Fruit fly (Drosophila melanogaster) whole organism, larva: ENCODE data around the gene kay.

Experiments
- noc ChIP-seq: fragments of 200-800 bp; sonication (Bioruptor generic); optimal IDR thresholded peaks from 3 replicates; lab custom pipeline; 2019; ENCODE audit warnings: missing biosample characterization, mild to moderate bottlenecking, missing genetic modification characterization, moderate library complexity

Gene kay

DNA sequence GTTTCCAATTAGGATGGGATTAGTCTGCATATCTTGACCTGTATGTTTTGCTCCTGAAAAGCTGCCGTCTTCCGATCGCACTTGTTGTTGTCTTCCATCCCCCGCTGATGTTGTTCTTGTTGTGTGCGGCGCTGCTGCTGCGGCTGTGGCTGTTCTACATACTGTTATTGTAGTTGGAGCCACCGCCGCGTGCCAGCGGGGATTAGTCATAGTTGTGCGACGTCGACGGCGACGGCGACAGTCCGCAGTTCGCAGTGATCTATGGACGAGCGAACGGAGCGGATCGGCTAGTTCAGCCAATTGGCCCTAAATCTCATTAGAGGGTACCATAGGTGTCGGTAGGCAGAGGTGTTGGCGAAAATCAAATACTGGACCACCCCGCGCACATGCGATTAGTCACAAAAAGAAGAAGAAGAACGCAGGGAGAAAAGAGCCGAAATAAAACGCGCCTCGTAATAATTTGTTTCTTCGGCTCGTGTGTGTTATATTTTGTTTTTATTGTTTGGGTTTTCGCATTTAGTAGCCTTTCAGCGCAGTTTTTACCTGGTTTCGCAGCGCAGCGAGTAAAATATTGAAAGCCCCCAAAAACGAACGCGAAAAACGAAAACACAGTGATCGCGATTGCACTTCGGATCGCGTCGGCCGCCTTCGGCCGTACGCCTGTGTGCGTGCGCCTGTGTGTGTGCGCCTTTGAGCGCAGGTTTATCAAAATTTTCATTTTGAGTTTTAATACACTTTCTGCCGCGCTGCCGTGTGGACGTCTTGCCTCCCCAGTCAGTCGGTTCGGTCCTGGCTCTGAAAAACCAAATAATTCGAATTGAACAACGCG lies at the start of gene kay:
kay (plus strand) TSS at position 729 of the 829 bp plus-strand sequence.
- no peak for TF ChIP-seq noc (tag; lab: Kevin White, UChicago)

- no peak for TF ChIP-seq noc (tag; lab: Kevin White, UChicago)
These were observed 49.6 kb upstream of the kay start for dm6 chr3R:29716043-29716781.

DNA sequence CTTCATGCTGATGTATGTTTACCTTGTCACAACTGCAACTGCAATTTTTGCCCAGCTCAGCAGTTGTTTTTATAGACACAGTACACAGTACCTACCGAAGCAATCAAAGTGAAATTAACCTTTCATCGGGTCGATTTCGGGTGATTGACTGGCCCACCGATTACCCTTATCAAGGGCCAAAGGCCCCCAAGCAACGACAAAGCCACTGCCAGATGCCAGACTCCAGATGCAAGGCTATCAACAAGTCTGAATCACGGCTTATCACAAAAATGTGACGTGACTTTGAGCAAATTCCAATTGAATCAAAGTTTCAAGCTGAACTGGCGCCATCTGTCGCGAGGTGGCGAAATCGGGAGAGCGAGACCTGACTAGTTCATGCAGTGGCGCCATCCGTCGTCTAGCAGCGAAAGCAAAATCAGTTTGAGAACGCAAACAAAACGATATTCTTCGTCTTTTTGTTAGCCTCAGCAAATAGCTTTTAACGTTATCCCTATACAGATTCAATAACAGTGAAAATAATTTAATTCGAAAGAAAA lies 48.9 kb upstream of the kay start, which contains the start of gene Obp99b:
Obp99b (minus strand) TSS at position 115 of the 536 bp plus-strand sequence.
- TF ChIP-seq noc (tag; lab: Kevin White, UChicago) = no peak

dm6 chr3R:29717519-29717918 lies 48.3 kb upstream of the kay start:
- TF ChIP-seq noc (tag; lab: Kevin White, UChicago) = no peak

DNA sequence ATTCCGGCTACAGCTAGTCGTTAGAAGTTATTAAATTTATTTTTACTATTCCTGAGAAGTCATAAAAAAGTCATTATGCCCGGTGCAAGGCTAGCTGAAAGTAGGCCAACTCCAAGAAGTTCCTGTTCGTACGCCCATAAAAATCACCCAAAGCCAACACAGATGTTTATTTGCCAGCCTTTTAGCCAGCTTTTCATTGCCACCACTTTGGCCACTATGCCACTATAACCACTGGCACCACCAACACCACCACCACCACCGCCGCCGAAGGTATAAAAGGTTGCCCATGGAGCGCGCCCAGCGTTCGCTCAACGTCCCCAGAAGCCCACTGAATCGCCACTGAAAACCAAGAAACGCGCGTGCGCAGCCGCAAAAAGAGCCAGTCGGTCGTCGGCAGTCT lies 47.4 kb upstream of the kay start, which contains the start of gene CG15506:
CG15506 (plus strand) TSS at position 301 of the 400 bp plus-strand sequence.
- TF ChIP-seq noc (tag; lab: Kevin White, UChicago) = no peak

DNA sequence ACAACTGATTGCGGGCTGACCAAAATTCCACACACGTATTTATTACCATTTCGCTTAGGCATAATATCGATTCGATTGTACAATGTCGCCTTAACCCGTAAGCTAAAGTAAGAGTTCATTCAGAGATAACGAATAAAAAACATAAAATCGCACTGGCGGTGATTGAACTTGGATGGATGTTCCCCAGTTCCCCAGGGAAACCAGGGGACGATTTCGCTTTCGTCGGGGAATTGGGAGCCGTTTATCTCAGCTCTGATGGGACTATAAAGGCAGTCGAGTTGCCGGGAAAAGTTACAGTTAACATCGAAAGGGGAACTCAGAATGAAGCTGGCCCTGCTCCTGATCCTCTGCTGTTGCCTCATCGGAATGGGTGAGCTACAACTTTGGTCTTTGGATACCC lies 43.6 kb upstream of the kay start, which contains the start of gene CG34296:
CG34296 (plus strand) TSS at position 301 of the 400 bp plus-strand sequence.
- TF ChIP-seq noc (tag; lab: Kevin White, UChicago) = no peak

dm6 chr3R:29723048-29723656 lies 42.6 kb upstream of the kay start, which contains the start of gene Pcd:
Pcd (plus strand) TSS chr3R:29723163.
- TF ChIP-seq noc (tag; lab: Kevin White, UChicago) = no peak

DNA sequence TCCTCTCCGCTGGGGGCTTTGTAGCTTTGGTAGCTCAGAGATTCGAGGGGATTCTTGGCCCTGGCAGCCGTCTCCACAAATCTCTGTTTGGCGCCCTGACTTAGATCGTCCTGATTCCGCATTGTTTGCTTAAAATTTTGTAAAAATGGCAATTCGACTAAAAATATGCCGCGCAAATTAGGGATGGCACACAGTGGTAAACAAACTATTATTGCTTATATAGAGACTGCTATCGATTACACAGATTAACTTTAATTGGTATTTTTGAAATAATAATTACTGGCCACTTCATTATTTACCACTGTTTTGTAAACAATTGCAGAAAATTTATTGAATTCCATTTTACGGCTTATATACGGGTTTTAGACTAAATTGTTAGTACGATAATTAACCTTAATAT lies 41.0 kb upstream of the kay start, which contains the start of the genes Naa40 and CG18731:
Naa40 (minus strand) TSS at position 206 of the 400 bp plus-strand sequence.
CG18731 (plus strand) TSS at position 283 of the 400 bp plus-strand sequence.
- TF ChIP-seq noc (tag; lab: Kevin White, UChicago) = no peak

DNA sequence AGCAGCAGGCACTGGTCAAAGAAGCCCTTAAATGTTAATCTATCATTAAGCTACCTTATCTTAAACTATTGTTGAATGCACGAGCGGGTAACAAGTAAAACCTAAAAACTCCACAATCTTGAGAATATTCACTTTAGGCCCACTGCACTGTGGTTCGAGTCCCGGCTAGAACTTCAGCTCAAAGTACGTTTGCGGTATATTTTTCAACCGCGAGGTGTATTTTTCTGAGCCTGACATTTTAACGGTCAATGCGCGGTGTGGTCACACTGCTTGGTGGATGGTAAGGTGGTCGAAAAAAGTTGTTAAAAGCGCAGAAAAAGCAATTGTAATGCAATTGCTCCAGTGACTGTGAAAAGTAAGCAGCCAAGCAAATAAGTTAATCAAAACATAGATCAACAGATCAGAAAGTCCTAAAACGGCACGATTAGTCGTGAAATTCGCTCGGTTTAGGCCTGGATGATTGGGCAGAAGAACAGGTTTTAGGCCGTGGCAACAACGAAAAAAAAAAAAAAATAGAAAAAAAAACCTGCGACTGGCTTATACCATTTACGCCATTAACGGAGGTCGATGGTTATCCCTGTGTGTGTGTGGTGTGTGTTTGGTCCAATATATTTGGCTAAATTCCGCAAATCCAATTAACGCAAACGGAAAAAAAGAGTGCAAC lies 40.1 kb upstream of the kay start, which contains the start of gene Kul:
Kul (plus strand) TSS at position 254 of the 664 bp plus-strand sequence.
- TF ChIP-seq noc (tag; lab: Kevin White, UChicago) = no peak

DNA sequence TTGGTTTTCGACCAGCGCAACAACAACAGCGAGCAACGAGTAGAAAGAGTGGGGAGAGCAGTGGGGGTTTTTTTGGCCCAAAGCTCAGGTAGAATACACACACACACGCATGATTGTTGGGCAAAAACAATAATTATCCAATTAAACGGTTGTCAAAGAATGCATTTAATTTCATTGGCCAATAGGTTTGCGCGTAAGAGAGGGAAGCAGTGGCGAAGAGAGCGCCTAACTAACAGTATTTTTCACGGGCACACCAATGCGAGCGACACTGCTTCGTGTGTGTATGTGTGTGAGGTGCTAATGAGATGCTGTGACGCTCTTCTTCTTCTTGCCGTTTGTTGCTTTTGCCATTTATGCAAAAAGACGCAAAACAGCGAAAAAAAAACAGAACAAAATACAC lies 39.5 kb upstream of the kay start:
- TF ChIP-seq noc (tag; lab: Kevin White, UChicago) = no peak

- TF ChIP-seq noc (tag; lab: Kevin White, UChicago) = peak; percentile 98
These were observed 29.1 kb upstream of the kay start, which contains the start of the genes CG7601 and CIA30 for dm6 chr3R:29736678-29737093. CG7601 (minus strand) TSS chr3R:29736745. CIA30 (plus strand) TSS chr3R:29736965.

DNA sequence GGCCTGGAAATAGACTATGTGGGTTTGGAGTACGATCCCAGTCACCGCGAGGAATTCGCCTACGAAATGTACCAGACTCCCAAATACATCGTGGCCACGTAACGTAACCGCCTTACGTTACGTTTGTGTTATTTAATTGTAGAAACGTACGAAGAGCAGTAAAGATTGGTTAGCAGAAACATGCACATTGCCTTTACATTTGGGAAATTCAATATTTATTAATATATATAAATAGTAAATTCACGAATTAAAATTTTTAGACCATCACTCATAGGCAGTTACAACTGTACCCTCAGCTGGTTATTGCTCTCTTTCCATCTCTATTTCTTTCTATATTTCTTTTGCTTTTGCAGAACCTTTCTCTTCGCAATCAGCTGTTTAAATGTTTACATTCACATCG lies 27.9 kb upstream of the kay start, which contains the start of gene Gnpnat:
Gnpnat (plus strand) TSS at position 385 of the 400 bp plus-strand sequence.
- TF ChIP-seq noc (tag; lab: Kevin White, UChicago) = peak; percentile 70

DNA sequence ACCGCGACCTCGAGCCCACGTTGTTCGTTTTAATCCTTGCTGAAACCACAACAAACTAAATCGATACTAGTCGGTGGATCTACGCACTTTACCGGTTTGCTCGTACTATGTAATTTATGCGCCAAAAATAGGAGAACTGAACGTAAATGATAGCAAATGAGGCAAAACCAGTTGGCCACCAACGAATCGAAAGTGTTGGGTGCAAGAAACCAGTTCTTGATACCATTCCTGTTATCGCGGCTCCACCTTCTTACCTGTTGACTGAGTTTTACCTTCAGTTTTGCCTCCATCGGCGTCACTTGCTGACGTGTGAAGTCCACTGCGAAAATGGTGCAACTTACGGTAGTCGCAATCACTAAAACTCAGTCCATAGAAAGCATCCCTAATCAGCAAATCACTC lies 25.7 kb upstream of the kay start:
- no peak for TF ChIP-seq noc (tag; lab: Kevin White, UChicago)

DNA sequence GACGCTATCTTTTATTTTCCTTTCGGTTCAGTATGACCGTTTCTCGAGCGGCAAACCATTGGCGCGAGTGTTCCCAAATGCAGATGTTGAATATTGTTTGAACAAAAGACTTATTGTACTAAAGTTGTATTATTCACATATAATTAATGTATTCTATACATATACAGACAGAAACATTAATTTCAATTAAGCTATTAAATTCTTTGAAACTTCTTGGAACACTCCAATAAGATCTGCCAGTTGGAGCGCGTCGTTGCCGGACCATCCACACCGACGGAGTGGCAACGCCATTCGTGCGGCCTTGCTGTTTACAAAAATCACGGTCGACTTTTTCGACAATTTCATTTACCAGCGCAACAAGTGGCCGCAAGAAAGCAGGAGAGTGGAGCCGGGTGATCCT lies 20.7 kb upstream of the kay start, which contains the start of the genes Wdr24 and IntS11:
Wdr24 (minus strand) TSS at position 37 of the 400 bp plus-strand sequence.
IntS11 (plus strand) TSS at position 282 of the 400 bp plus-strand sequence.
- TF ChIP-seq noc (tag; lab: Kevin White, UChicago) = peak; percentile 88
